Worm (Caenorhabditis elegans) whole organism, L4/young adult: Measurements from ENCODE around the gene ttr-19.

Experiments
- W03F9.2 ChIP-seq: fragments of 150-350 bp; optimal IDR thresholded peaks from 2 replicates; lab custom pipeline; 2014; ENCODE audit warnings: missing biosample characterization, missing genetic modification characterization
- dao-5 ChIP-seq: sonication (generic microtip); optimal IDR thresholded peaks from 2 replicates; lab custom pipeline; 2016; ENCODE audit warnings: missing genotype, missing genetic modification characterization, moderate library complexity, missing compliant biosample characterization
- him-1 ChIP-seq: sonication (generic microtip); optimal IDR thresholded peaks from 2 replicates; lab custom pipeline; 2016; ENCODE audit warnings: missing genotype, missing genetic modification reagents, missing genetic modification characterization, missing compliant biosample characterization

DNA sequence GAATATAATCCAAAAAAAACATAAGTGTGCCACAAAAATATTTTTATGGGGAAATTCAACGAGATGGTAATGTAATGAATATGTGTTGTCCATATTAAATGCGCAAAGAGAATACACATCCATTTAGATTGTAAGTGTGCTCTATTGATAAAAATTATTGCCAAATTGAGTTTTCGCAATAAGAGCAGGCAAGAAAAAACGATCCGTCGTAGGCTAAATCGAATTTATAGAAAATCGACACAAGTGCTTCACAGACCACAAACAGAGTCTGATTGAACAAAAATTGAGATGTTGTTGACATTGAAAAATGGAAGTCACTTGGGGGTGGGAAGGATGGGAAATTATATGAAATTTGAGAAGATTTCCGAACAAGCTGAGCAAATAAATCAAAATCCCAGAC is 37.8 kb upstream of the ttr-19 start:
- TF ChIP-seq dao-5 (tag; lab: Kevin White, UChicago) (no peak), him-1 (tag; lab: Kevin White, UChicago) (no peak), W03F9.2 (tag; lab: Kevin White, UChicago) (no peak)
